Worm (Caenorhabditis elegans): Measurements from ENCODE around the gene ndua-5.
A peak's percentile ranks its signal among the peaks of the same experiment; 100 is the strongest.

ndua-5 gene

DNA sequence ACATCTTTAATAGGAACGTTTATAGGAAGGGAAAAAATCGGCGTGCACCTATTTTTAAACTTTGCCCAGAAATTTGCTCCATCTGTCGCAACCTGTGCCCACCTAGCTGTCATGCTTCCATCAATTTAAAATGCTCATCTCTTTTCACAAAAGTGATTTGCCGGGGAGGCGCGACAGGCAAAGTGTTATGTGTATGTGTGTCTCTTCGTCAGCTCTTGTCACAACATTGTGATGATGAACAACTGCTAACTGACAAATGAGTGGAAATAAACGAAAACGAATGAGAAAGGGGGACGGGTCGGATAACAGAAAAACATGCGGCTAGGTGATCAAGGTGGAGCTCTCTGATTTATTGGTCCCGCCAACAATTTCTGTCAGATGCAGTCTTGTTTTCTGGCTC is 13.5 kb upstream of the ndua-5 start (continued):
- no peak for TF ChIP-seq nhr-10 (tag; optimal IDR thresholded peaks at IDR 0.05)
- no peak for TF ChIP-seq lin-1 (GFP tag; IDR thresholded peaks at IDR 0.05)

- TF ChIP-seq lsy-2 (tag; optimal IDR thresholded peaks at IDR 0.05) (no peak), dmd-6 (GFP tag; IDR thresholded peaks at IDR 0.05) (peak; percentile 76), php-3 (GFP tag; IDR thresholded peaks at IDR 0.05) (peak; percentile 60), dve-1 (tag; optimal IDR thresholded peaks at IDR 0.05; ENCODE audit: insufficient read depth) (peak; percentile 44), nhr-10 (tag; optimal IDR thresholded peaks at IDR 0.05) (no peak), pqm-1 (tag; optimal IDR thresholded peaks at IDR 0.05) (peak; percentile 77), nhr-28 (tag; optimal IDR thresholded peaks at IDR 0.05) (peak; percentile 25), daf-16 (GFP tag; optimal IDR thresholded peaks at IDR 0.05) (no peak), daf-16 (tag; optimal IDR thresholded peaks at IDR 0.05) (peak; percentile 28), T20F7.1 (GFP tag; optimal IDR thresholded peaks at IDR 0.05) (peak; percentile 21), tra-1 (GFP tag; IDR thresholded peaks at IDR 0.05) (peak; percentile 68; the same call in 1 of the 2 replicates), unc-62 (GFP tag; optimal IDR thresholded peaks at IDR 0.05 in 1 of 2) (no peak), unc-62 (tag; optimal IDR thresholded peaks at IDR 0.05) (no peak)
These were observed 12.8 kb upstream of the ndua-5 start for ce11 chrIV:9537500-9537899.

DNA sequence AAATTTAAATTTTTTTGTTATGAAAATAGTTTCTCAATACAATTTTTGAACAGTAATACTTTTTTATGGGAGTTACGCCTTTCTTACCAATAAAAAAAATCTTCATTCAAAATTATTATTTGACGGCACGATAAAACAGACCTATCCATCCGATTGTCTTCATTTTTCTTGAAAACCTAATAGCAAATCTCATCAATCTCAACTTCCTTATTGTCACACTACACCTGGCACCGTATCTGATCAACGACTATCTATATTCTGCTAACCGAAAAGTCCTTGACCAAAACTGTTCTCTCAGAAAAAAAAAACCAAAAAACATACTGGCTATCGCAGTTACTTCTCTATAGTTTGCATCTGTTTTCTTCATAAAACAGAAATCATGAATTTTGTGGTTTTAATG is 11.4 kb upstream of the ndua-5 start:
- TF ChIP-seq set-16 (GFP tag; IDR thresholded peaks at IDR 0.05) (no peak), nhr-111 (GFP tag; optimal IDR thresholded peaks at IDR 0.05) (no peak), aha-1 (tag) (peak; percentile 89), attf-4 (tag; optimal IDR thresholded peaks at IDR 0.05) (no peak), unc-62 (GFP tag; optimal IDR thresholded peaks at IDR 0.05 in 1 of 2) (peak in 1 of 2 experiments; percentile 97), unc-62 (tag; optimal IDR thresholded peaks at IDR 0.05) (no peak)

- peak; percentile 37 for TF ChIP-seq hlh-11 (tag; optimal IDR thresholded peaks at IDR 0.05)
- TF ChIP-seq hlh-30 (tag; optimal IDR thresholded peaks at IDR 0.05; ENCODE audit: insufficient read depth) = peak; percentile 63
- peak; percentile 63 for TF ChIP-seq nhr-28 (tag; optimal IDR thresholded peaks at IDR 0.05)
- TF ChIP-seq F37D6.2 (tag; optimal IDR thresholded peaks at IDR 0.05) = no peak
- TF ChIP-seq ceh-20 (GFP tag; IDR thresholded peaks at IDR 0.05) = no peak
- peak; percentile 22 for TF ChIP-seq dve-1 (tag; optimal IDR thresholded peaks at IDR 0.05; ENCODE audit: insufficient read depth)
- TF ChIP-seq aha-1 (tag) = peak; percentile 88
- TF ChIP-seq dmd-6 (GFP tag; IDR thresholded peaks at IDR 0.05) = peak; percentile 21; the same call in 1 of the 2 replicates
- peak in 1 of 2 experiments; percentile 19 for TF ChIP-seq mdl-1 (tag; optimal IDR thresholded peaks at IDR 0.05)
These were observed 10.4 kb upstream of the ndua-5 start for ce11 chrIV:9535105-9535504.

DNA sequence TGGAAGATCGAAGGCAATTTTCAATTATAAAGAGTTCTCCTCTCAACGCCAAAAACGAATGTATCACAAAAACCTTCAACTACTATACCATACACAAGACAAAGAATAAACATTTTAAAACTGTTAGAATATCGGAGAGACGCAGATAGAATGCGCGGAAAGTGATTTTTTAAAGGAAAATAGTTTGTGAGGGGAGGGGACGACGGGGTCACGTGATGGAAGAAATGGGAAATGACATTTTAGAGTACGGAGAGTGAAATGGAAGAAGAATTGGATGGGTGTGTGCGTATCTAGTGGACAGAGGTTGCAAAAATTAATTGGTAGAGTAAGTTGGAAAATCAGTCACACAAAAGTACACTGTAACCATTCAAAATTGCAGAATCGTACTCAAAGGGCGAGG is 9.6 kb upstream of the ndua-5 start:
- TF ChIP-seq nhr-25 (tag; optimal IDR thresholded peaks at IDR 0.05; ENCODE audit: borderline replicate concordance, insufficient read depth) = peak; percentile 49
- TF ChIP-seq unc-39 (tag; optimal IDR thresholded peaks at IDR 0.05) = no peak
- TF ChIP-seq cey-2 (tag; optimal IDR thresholded peaks at IDR 0.05; ENCODE audit: borderline replicate concordance, insufficient read depth) = no peak
- TF ChIP-seq nhr-77 (tag; optimal IDR thresholded peaks at IDR 0.05) = peak; percentile 21
- TF ChIP-seq set-16 (GFP tag; IDR thresholded peaks at IDR 0.05) = no peak
- TF ChIP-seq dpl-1 (GFP tag; optimal IDR thresholded peaks at IDR 0.05) = no peak
- TF ChIP-seq madf-9 (GFP tag; conservative IDR thresholded peaks at IDR 0.05) = no peak
- TF ChIP-seq mep-1 (tag; optimal IDR thresholded peaks at IDR 0.05) = peak; percentile 58
- TF ChIP-seq Y105C5A.15 (GFP tag; IDR thresholded peaks at IDR 0.05) = no peak
- no peak for TF ChIP-seq ceh-62 (tag; optimal IDR thresholded peaks at IDR 0.05)
- TF ChIP-seq mes-2 (tag; optimal IDR thresholded peaks at IDR 0.05; ENCODE audit: poor library complexity, severe bottlenecking) = no peak
- peak; percentile 32 for TF ChIP-seq hlh-11 (tag; optimal IDR thresholded peaks at IDR 0.05)
- TF ChIP-seq dve-1 (tag; optimal IDR thresholded peaks at IDR 0.05; ENCODE audit: insufficient read depth) = peak; percentile 63
- peak; percentile 89 for TF ChIP-seq hlh-30 (tag; optimal IDR thresholded peaks at IDR 0.05; ENCODE audit: insufficient read depth)
- TF ChIP-seq mxl-3 (GFP tag; optimal IDR thresholded peaks at IDR 0.05) = peak; percentile 10
- TF ChIP-seq unc-62 (GFP tag; optimal IDR thresholded peaks at IDR 0.05 in 1 of 2) = peak in 1 of 2 experiments; percentile 93
- no peak for TF ChIP-seq unc-62 (tag; optimal IDR thresholded peaks at IDR 0.05)
- TF ChIP-seq nhr-28 (tag; optimal IDR thresholded peaks at IDR 0.05) = peak; percentile 59
- TF ChIP-seq saeg-2 (GFP tag; IDR thresholded peaks at IDR 0.05) = no peak
- no peak for TF ChIP-seq F49E8.2 (tag; optimal IDR thresholded peaks at IDR 0.05; ENCODE audit: borderline replicate concordance)
- no peak for TF ChIP-seq nhr-102 (tag; optimal IDR thresholded peaks at IDR 0.05)

Measured in whole organism, L4 larva.